Fruit fly (Drosophila melanogaster) ovary, adult (tissue): ENCODE measurements around the gene CG6766.

Experiments
- CG17801 ChIP-seq: fragments of 200-800 bp; optimal IDR thresholded peaks from 2 replicates; lab custom pipeline; 2019; ENCODE audit warnings: missing biosample characterization, mild to moderate bottlenecking, missing genetic modification characterization, moderate library complexity; ENCODE audit not compliant: partially characterized antibody

CG6766 gene

DNA sequence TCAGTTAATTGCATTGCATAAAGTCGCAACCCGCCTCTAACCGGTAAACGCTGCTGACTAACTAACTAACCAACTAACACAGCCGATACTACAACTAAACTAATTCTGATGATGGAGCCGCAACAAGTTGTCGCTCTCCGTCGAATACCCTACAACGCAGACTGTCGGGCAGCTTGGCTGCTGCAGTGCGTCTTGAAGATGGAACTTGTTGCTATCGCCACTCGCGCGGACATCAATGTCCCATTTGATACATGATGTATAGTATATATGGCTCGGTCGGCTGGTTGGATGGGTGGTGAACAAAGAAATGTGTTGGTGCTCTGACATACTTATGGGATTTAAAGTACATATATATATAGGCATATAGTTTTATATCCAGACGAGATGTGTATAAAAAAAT is 15.0 kb downstream of the CG6766 start:
- TF ChIP-seq CG17801, result no peak

DNA sequence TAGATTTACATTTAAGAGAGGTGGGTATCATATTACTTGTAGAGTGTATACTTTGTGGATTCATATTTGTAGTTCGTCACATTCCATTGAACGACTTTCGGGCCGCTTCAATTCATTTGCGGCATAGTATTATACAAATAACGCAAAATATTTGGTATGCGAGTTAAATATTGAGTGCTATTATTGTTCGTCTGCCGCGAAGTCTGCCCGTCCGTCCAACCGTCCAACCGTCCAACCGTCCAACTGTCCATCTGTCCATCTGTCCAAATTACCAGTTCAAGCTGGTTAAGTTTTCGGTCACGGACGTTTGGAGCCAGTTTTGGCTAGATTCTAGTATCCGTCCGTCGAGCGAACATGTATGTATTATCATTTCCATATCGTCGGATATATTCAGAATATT is 16.4 kb downstream of the CG6766 start:
- TF ChIP-seq CG17801, result no peak

DNA sequence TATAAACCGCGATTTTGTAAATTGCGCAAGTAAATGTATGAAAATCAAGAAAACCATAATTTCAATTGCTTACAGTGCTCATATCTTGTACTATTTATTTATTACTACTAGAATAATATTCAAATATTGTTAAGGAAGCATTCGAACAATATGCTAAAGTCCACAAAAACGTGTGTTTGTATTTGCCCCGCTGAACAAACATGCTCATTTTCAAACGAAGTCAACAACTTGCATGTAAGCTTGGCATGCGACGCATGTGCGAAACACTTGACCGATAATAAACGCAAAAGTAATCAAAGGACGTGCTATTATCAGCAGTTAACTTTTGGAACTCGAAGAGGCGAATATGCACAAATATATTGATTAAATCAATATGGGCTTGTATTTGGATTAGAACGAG is 19.3 kb downstream of the CG6766 start:
- TF ChIP-seq CG17801, result no peak

DNA sequence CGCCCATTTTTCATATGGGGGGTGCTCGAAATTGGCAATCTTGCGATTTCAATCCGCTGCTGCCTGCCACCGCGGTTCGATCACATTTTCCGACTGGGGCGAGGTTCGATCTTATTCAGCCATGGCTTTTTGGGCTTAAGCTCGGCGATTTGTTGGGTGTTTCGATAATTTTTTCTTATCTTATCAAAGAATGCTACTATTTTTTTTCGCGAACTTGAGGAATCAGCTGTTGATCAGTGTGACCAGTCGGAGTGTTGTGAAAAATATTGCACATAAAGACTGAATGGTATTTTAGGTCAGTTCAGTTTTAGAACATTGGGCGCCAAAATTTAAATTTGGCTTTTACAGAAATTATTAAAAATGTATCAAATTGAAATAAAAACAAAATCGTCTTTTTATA is 19.8 kb downstream of the CG6766 start, which contains the start of gene Wdr81:
TSS of gene Wdr81 (minus strand) at position 226 of the 400 bp plus-strand sequence.
- TF ChIP-seq CG17801, result no peak

DNA sequence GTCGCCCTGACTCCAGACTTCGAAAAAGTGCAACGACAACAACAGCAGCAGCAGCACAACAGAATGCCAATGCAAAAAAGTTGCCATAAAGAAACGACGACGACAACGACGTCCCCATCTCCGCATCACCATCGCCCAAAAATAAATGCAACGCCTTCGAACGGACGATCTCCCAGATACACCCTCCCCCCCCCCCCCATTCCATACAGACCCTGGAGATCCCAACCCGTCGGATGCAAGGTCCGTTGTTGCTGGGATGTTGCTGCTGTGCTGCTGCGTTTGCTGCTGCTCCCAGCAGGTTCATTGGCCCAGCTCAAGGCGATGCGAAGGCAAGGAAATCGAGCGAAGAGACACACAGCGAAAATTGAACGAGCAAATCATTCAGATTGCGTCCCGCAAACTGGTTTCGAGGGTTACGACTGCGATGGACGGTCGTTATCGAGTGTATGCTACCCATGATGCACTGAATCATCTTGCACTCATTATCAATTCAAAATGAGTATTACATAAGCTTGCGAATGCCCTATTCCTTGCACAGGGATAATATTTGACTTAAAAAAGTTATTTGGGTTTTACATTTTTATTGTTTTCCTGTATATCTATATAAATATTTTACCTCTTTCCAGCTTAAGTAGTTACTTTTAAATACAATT is 26.6 kb downstream of the CG6766 start:
- TF ChIP-seq CG17801, result no peak

DNA sequence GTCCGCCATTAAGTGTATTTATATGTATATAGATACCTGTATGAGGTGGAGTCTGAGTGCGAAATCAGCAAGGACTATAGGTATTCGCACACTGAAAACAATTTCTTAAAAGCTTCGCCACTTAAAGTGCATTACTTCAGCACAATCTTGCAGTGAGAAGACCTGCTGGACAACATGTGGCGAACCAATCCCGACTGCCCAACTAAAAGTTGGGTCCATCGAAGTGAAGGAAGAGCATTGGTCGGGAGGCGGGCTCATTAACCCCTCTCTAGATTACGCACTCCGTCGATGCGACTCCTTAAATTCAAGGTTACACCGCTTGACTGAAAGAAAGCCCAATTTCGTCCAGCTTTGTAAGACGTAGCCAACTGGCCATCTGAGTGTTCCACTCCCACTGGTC is 27.2 kb downstream of the CG6766 start:
- TF ChIP-seq CG17801, result no peak

DNA sequence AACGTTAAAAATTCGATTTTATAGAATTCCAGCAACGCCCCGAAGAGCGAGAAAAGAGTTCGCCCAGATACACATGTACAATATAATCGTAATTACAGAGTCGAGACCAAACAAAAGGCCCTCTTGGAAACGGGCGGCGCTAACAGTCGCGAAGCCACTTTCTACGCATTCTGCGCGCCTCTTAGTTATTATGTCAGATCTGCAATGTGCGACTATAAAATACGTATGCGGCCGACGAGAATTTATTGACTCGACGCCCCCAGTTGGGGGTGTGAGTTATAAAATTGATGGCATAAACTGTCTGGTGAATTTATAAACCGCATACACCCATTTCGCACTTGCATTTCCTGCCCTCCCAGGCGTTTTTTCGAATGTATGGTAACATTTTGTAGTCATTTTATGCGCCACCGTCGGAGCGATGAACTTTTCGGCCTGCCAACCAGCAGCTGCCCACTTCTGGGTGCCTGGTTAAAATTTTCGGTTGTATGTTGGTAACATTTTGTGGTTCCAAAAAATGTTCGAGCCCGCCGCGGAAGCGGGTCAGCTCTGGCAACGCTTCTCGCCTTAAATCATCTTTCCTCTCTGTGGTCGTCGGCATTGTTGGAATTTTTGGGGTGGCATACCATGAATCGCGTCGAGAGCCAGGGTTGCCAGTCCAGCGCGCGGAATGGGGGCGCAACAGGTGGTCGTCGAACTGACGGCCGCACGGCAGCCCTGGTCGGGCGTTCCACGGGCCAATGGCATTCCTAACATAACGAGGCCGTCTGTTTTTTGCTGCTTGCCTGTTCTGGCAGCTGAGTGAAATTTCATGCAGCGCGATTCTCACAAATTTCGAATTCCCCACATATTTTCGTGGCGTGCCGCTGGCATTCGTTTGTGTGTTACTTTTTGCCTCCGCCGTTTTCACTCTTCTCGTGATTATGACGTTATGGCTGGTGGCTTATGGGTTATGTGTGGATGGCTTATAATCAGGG is 28.5 kb downstream of the CG6766 start:
- TF ChIP-seq CG17801, result no peak

DNA sequence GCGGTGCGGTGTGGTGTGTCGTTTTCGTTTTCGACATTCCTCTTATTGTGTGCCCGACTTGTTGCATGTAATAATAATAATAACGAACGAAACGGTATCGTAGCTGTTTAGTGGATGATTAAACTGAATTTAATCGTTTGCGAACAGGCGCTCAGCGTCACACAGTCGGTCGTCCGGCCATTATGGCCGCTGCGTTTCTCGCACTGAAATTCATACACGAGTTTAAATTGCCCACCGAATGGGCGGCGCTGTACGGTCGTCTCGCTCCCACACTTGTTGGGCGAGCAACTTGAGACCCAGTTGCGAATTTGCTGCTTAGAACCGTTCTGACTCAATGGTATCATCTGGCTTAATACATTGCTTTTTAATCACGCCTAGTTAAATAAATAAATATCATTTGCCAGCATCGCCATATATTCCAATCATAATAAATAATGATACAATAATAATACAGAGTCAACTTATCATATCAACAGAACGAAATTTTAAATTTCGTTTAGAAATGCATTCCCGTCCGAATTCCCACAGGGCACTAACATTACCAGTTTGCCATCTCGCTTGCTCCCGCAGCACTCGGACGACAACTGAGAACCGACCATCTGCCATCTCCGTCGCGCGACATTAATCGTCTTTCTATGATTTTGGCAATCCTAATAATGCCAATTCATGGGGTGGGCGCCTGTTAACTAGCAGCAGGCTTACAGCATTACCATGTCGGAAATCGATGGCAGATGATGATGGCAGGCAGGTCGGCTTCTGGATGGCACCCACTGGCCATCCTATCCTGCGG is 29.4 kb downstream of the CG6766 start:
- TF ChIP-seq CG17801, result peak; percentile 91

DNA sequence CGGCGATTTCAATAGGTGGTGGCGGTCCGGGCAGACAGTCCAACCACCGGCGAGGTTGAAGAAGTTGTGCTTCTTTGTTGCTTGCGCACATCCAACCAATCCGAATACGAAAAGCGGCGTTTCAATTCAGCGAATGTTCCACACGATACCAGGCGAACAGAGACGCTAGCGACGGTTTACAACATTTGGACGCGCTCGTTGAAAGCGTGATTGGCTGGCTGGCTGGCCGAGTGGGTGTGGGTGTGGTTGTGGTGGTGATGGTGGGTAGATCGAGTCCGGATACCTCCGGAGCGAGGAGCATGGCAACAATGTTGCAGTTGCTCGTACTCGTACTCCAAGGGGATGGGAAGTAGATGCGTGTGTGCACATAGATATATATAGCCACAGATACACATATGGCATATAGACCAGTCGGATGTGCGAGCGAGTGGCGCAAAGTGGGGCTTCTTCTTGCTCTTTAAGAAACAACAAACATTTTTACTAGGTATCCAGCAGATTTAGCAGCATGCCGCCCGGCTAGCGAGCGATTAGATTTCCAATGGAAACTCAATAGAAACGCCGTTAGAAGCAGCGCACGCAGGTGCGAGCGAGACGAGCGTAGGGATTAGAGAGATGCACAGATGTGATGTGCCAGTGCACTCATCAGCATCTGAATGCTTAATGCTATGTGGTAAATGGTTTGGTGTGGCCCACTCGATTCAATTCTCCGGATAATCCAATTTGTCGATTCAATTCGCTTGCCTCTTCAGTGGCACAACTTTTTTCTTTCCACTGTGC is 30.2 kb downstream of the CG6766 start:
- TF ChIP-seq CG17801, result peak; percentile 70

DNA sequence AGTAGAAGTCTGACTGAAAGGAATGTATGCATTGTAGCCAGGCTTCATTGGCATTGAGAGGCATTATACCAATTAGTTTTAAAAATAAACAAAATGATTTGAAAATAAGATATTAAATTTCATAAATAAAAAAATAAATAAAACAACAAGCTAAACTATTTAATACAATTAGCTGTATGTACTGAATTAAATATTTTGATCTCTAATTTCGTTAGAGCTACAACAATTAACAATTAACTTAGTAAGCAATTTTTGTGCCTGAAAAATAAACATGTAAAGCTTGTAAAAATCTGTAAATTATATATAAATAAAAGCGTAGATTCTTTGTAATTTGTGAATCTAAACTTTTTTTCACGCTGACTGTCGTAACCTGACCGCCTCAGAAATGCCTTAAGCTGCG is 32.6 kb downstream of the CG6766 start, which contains the start of gene Rh5:
TSS of gene Rh5 (plus strand) at position 301 of the 400 bp plus-strand sequence.
- TF ChIP-seq CG17801, result no peak

DNA sequence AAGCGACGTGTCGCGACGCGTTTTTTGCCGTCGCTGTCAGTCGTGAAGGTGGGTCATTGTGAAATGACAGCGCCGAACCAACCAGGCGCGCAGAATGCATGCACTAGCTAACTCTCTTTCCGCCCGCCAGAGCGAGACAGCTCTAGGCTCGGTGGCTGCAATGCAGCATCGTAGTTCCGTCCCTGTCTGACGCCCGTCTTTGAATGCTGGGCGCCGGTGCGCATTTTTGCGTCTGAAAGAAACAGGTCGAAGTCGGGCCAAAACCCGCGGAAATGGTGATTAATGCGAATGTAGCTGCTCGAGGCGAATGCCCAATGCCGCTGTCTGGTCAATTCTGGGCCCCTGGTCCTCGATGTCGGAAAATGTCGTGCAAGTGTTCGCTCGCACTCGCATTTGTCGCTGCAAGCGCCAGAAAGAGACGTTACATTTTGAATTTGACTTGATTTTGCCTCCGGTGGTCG is 33.1 kb downstream of the CG6766 start:
- peak; percentile 87 for TF ChIP-seq CG17801

DNA sequence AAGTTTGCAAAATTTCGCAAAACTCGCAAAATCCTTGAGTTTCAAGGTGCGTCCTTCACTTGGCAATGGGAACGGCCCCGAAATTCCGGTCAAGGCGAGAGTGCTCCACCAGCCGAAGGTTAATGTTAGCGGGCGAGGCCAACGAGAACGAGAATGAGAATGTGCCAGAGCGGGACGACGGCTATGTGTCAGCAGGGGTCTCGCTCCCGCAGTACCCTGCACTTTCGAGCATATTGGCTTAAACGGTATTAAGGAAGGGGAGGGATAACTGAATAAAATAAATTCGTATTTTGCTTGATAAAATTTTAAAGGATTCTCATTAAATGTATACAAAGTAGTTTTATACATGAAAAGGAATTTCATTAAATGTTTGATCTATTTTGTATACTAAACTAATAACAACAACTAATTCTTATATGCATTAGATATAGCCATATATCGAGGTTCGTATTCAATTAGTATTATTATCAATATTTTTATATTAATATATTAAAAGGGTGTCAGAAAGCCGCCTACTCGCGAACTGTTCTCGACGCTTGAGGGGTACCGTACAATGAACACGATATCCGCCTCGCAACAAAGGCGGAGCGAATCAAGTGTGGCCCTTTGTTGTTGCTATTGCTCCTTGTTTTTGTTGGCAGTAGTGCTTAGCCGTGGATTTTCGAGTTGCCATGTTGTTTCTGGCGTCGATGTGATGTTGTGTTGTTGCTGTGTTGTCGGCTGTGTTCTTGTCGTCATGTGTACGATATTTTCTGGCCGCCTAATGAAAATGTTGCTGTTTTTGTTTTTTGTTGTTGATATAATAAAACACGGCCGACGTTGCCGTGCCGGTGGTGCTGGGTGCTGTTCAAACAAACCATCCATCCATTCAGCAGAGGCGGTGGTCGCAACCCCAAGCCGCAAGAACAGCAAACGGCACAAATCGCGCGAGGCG is 33.8 kb downstream of the CG6766 start:
- peak; percentile 90 for TF ChIP-seq CG17801

DNA sequence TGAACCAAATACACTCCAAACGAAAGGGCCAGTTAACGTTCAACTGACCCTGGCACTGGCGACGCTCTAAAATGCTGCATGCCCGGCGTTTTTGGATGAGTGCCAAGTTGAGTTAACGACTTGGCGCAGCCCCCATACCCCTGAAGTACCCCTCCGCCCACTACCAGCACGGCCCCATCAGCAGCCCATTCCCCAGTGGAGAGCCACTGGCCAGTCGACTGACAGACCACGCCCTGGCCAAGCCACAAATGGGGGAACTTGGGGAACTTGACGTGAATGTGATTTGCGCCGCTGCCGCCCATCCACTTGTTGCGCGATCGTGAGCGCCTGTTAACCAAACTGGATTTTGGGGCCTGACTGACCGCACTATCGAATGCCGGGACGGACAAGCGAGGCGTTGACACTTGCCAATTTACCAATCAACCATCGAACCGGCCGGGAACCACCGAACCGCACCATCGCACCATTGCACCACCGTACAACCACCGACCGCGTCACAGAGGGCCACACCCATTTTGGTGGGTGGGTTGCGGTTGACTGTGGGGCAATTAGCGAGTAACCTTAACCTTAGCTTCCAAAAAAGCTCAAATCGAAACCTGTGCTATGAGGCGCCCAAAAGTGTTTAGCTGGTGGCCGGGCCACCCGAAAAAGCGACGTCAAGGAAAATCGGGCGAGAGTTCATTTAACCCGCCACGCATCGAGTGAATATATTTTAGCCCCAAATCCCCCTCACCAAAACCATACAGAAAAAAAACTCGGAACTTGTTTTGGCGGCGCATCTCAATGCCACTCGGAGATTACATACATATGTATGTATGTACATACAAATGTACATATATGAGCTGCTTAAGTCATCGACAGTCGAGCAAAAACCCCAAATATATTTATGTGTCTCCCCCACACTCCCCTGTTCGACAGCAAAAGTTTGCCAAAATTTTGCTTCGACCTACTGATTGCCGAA is 34.8 kb downstream of the CG6766 start:
- TF ChIP-seq CG17801, result no peak
